Worm (Caenorhabditis elegans): Measurements from ENCODE around the gene F15B10.3.

The F15B10.3 gene

ce11 chrIV:6631704-6632272 is 29.3 kb downstream of the F15B10.3 start, which contains the start of the genes cest-5.1 and C01B10.9 (continued):
- peak; percentile 0 for TF ChIP-seq madf-10 (tag; optimal IDR thresholded peaks at IDR 0.05)
- TF ChIP-seq ceh-40 (GFP tag; IDR thresholded peaks at IDR 0.05), result no peak
- TF ChIP-seq ccch-3 (GFP tag; optimal IDR thresholded peaks at IDR 0.05), result no peak
- TF ChIP-seq Y79H2A.3 (GFP tag; conservative IDR thresholded peaks at IDR 0.05), result no peak
- no peak for TF ChIP-seq ztf-25 (GFP tag; IDR thresholded peaks at IDR 0.05)
- peak; percentile 37; the same call in 1 of the 2 replicates for TF ChIP-seq D2030.7 (GFP tag; IDR thresholded peaks at IDR 0.05)
- no peak for TF ChIP-seq B0336.3 (GFP tag; IDR thresholded peaks at IDR 0.05)
- TF ChIP-seq zim-3 (tag; optimal IDR thresholded peaks at IDR 0.05), result no peak
- TF ChIP-seq nhr-80 (tag; optimal IDR thresholded peaks at IDR 0.05), result peak; percentile 15

- TF ChIP-seq B0261.1 (tag; optimal IDR thresholded peaks at IDR 0.05), result no peak
- TF ChIP-seq ztf-6 (GFP tag; IDR thresholded peaks at IDR 0.05), result no peak
- TF ChIP-seq snpc-4 (GFP tag; optimal IDR thresholded peaks at IDR 0.05), result no peak
- peak in 1 of 4 experiments; percentile 55 for TF ChIP-seq snpc-4 (tag; optimal IDR thresholded peaks at IDR 0.05)
- TF ChIP-seq lag-1 (GFP tag; IDR thresholded peaks at IDR 0.05), result no peak
Observed at ce11 chrIV:6634789-6635188, 32.3 kb downstream of the F15B10.3 start, which contains the start of gene metl-13. Gene metl-13, plus strand, starts transcription at chrIV:6635089.

- TF ChIP-seq rpc-1 (optimal IDR thresholded peaks at IDR 0.05), result no peak
- TF ChIP-seq rpc-1 (tag; optimal IDR thresholded peaks at IDR 0.05), result no peak
- TF ChIP-seq pha-4 (tag; optimal IDR thresholded peaks at IDR 0.05), result no peak
- TF ChIP-seq madf-6 (GFP tag; IDR thresholded peaks at IDR 0.05), result no peak
- no peak for TF ChIP-seq mxl-1 (tag; optimal IDR thresholded peaks at IDR 0.05)
- no peak for TF ChIP-seq gei-17 (GFP tag; optimal IDR thresholded peaks at IDR 0.05)
- no peak for TF ChIP-seq fkh-3 (tag; optimal IDR thresholded peaks at IDR 0.05)
- no peak for TF ChIP-seq madf-3 (GFP tag; IDR thresholded peaks at IDR 0.05)
Observed at ce11 chrIV:6638256-6638655, 35.8 kb downstream of the F15B10.3 start, which contains the start of gene C01B10.7. Gene C01B10.7, plus strand, starts transcription at chrIV:6638556.

ce11 chrIV:6639880-6640279 is 37.4 kb downstream of the F15B10.3 start, which contains the start of gene C01B10.6:
Gene C01B10.6, plus strand, starts transcription at chrIV:6640180.
- TF ChIP-seq F33H1.4 (GFP tag; IDR thresholded peaks at IDR 0.05), result no peak
- TF ChIP-seq athp-1 (tag; optimal IDR thresholded peaks at IDR 0.05), result no peak
- TF ChIP-seq ztf-18 (tag; optimal IDR thresholded peaks at IDR 0.05), result no peak
- no peak for TF ChIP-seq mel-28 (tag; optimal IDR thresholded peaks at IDR 0.05; ENCODE audit: borderline replicate concordance)
- no peak for TF ChIP-seq tbx-9 (tag; optimal IDR thresholded peaks at IDR 0.05; ENCODE audit: borderline replicate concordance)
- TF ChIP-seq snpc-3.4 (tag; optimal IDR thresholded peaks at IDR 0.05), result no peak
- TF ChIP-seq rec-8 (tag; optimal IDR thresholded peaks at IDR 0.05), result no peak
- TF ChIP-seq pha-4 (tag; optimal IDR thresholded peaks at IDR 0.05), result no peak
- no peak for TF ChIP-seq T26A5.8 (tag; optimal IDR thresholded peaks at IDR 0.05)
- TF ChIP-seq egl-44 (GFP tag; IDR thresholded peaks at IDR 0.05), result no peak

- TF ChIP-seq F52B5.7 (tag; optimal IDR thresholded peaks at IDR 0.05) (no peak), ceh-27 (GFP tag; optimal IDR thresholded peaks at IDR 0.05) (peak; percentile 43), gei-17 (GFP tag; optimal IDR thresholded peaks at IDR 0.05) (no peak), attf-6 (GFP tag; IDR thresholded peaks at IDR 0.05) (no peak), hmg-1.2 (GFP tag; IDR thresholded peaks at IDR 0.05) (peak; percentile 48; the same call in 1 of the 2 replicates), mcd-1 (GFP tag; IDR thresholded peaks at IDR 0.05) (peak; percentile 28; the same call in 1 of the 2 replicates), B0336.3 (GFP tag; IDR thresholded peaks at IDR 0.05) (peak; percentile 54; the same call in 1 of the 2 replicates), lin-26 (GFP tag; IDR thresholded peaks at IDR 0.05) (no peak), attf-5 (GFP tag; optimal IDR thresholded peaks at IDR 0.05) (peak; percentile 17), athp-1 (tag; optimal IDR thresholded peaks at IDR 0.05) (no peak), dpl-1 (GFP tag; optimal IDR thresholded peaks at IDR 0.05) (no peak), egl-18 (GFP tag; IDR thresholded peaks at IDR 0.05) (no peak)
Observed at ce11 chrIV:6645867-6646655, 43.6 kb downstream of the F15B10.3 start, which contains the start of gene hil-7. Gene hil-7, plus strand, starts transcription at chrIV:6646312.

Measured in whole organism, young adult.